Fruit fly (Drosophila melanogaster) whole organism, embryonic: ENCODE measurements around the gene CG3630.

Experiments
- Abd-B ChIP-seq: fragments of 200-800 bp; sonication (Bioruptor generic); optimal IDR thresholded peaks from 2 replicates; lab custom pipeline; 2018; ENCODE audit warnings: missing biosample characterization, mild to moderate bottlenecking, missing genetic modification characterization, moderate library complexity
- Aef1 ChIP-seq: fragments of 200-800 bp; sonication (Bioruptor generic); IDR thresholded peaks from 3 replicates; pipeline ENCODE4 v1.3.6; 2022; ENCODE audit warnings: missing biosample characterization, missing genetic modification characterization
- BEAF-32 ChIP-seq: fragments of 200-800 bp; sonication (Bioruptor generic); optimal IDR thresholded peaks from 3 replicates; lab custom pipeline; 2017; ENCODE audit warnings: missing biosample characterization, missing genetic modification characterization, mild to moderate bottlenecking, moderate library complexity, missing genetic modification reagents
- C15 ChIP-seq: fragments of 200-800 bp; sonication (Bioruptor generic); IDR thresholded peaks from 3 replicates; pipeline ENCODE4 v1.3.6; 2022; ENCODE audit warnings: missing biosample characterization, missing genetic modification characterization
- CG13296 ChIP-seq: fragments of 200-800 bp; sonication (Bioruptor generic); optimal IDR thresholded peaks from 3 replicates; lab custom pipeline; 2018; ENCODE audit warnings: missing biosample characterization, mild to moderate bottlenecking, missing genetic modification characterization
- CG15696 ChIP-seq: fragments of 200-800 bp; sonication (Bioruptor generic); optimal IDR thresholded peaks from 2 replicates; lab custom pipeline; 2019; ENCODE audit warnings: missing biosample characterization, mild to moderate bottlenecking, missing genetic modification characterization, moderate library complexity
- CG2116 ChIP-seq: fragments of 200-800 bp; sonication (Bioruptor generic); optimal IDR thresholded peaks from 3 replicates; lab custom pipeline; 2018; ENCODE audit warnings: missing biosample characterization, mild to moderate bottlenecking, missing genetic modification characterization
- CG2199 ChIP-seq: fragments of 200-800 bp; sonication (Bioruptor generic); IDR thresholded peaks from 3 replicates; pipeline ENCODE4 v1.3.6; 2022; ENCODE audit warnings: missing biosample characterization, missing genetic modification characterization
- CG2678 ChIP-seq: fragments of 200-800 bp; sonication (Bioruptor generic); optimal IDR thresholded peaks from 3 replicates; lab custom pipeline; 2019; ENCODE audit warnings: missing biosample characterization, mild to moderate bottlenecking, missing genetic modification characterization, moderate library complexity
- CG2875 ChIP-seq: fragments of 200-800 bp; sonication (Bioruptor generic); optimal IDR thresholded peaks from 2 replicates; lab custom pipeline; 2017; ENCODE audit warnings: missing biosample characterization, mild to moderate bottlenecking, missing genetic modification characterization, missing genetic modification reagents
- CG33213 ChIP-seq: fragments of 200-800 bp; sonication (Bioruptor generic); optimal IDR thresholded peaks from 3 replicates; lab custom pipeline; 2016; ENCODE audit warnings: missing biosample characterization, missing genetic modification characterization
- CG43689 ChIP-seq: fragments of 200-800 bp; sonication (Bioruptor generic); IDR thresholded peaks from 2 replicates; pipeline ENCODE4 v1.3.6; 2022; ENCODE audit warnings: missing biosample characterization, missing genetic modification characterization
- CG4424 ChIP-seq: fragments of 200-800 bp; sonication (Bioruptor generic); optimal IDR thresholded peaks from 3 replicates; lab custom pipeline; 2016; ENCODE audit warnings: missing biosample characterization, missing genetic modification characterization
- CG6791 ChIP-seq: fragments of 200-800 bp; sonication (Bioruptor generic); IDR thresholded peaks from 3 replicates; pipeline ENCODE4 v1.3.6; 2022; ENCODE audit warnings: missing biosample characterization, missing genetic modification characterization; ENCODE audit not compliant: partially characterized antibody
- CG7963 ChIP-seq: fragments of 200-800 bp; sonication (Bioruptor generic); IDR thresholded peaks from 3 replicates; pipeline ENCODE4 v1.3.6; 2022; ENCODE audit warnings: missing biosample characterization, missing genetic modification characterization; ENCODE audit not compliant: partially characterized antibody
- CG7987 ChIP-seq: fragments of 200-800 bp; sonication (Bioruptor generic); optimal IDR thresholded peaks from 2 replicates; lab custom pipeline; 2018; ENCODE audit warnings: missing biosample characterization, mild to moderate bottlenecking, missing genetic modification characterization, moderate library complexity
- CG9727 ChIP-seq: fragments of 200-800 bp; sonication (Bioruptor generic); optimal IDR thresholded peaks from 3 replicates; lab custom pipeline; 2017; ENCODE audit warnings: missing biosample characterization, mild to moderate bottlenecking, missing genetic modification characterization
- CkIIα-i1 ChIP-seq: fragments of 200-800 bp; sonication (Bioruptor generic); IDR thresholded peaks from 2 replicates; pipeline ENCODE4 v1.3.6; 2022; ENCODE audit warnings: missing biosample characterization, missing genetic modification characterization
- Dad ChIP-seq: fragments of 200-800 bp; sonication (Bioruptor generic); optimal IDR thresholded peaks from 3 replicates; lab custom pipeline; 2016; ENCODE audit warnings: missing biosample characterization, missing genetic modification characterization
- Doc2 ChIP-seq: fragments of 200-800 bp; sonication (Bioruptor generic); IDR thresholded peaks from 2 replicates; pipeline ENCODE4 v1.3.6; 2022; ENCODE audit warnings: missing biosample characterization, missing genetic modification characterization
- Doc3 ChIP-seq: fragments of 200-800 bp; sonication (Bioruptor generic); IDR thresholded peaks from 3 replicates; pipeline ENCODE4 v1.3.6; 2022; ENCODE audit warnings: missing biosample characterization, missing genetic modification characterization; ENCODE audit not compliant: partially characterized antibody
- Dref ChIP-seq: fragments of 200-800 bp; sonication (Bioruptor generic); IDR thresholded peaks from 2 replicates; pipeline ENCODE4 v1.3.6; 2022; ENCODE audit warnings: missing biosample characterization, missing genetic modification characterization
- H15 ChIP-seq: fragments of 200-800 bp; sonication (Bioruptor generic); IDR thresholded peaks from 3 replicates; pipeline ENCODE4 v1.3.6; 2022; ENCODE audit warnings: missing biosample characterization, missing genetic modification characterization
- HmgD ChIP-seq: fragments of 200-800 bp; sonication (Bioruptor generic); optimal IDR thresholded peaks from 3 replicates; lab custom pipeline; 2016; ENCODE audit warnings: missing biosample characterization, missing genetic modification characterization
- Hmr ChIP-seq: fragments of 200-800 bp; sonication (Bioruptor generic); optimal IDR thresholded peaks from 3 replicates; lab custom pipeline; 2017; ENCODE audit warnings: mild to moderate bottlenecking, missing biosample characterization, missing genetic modification reagents, missing genetic modification characterization
- Hsf ChIP-seq: fragments of 200-800 bp; sonication (Bioruptor generic); optimal IDR thresholded peaks from 3 replicates; lab custom pipeline; 2016; ENCODE audit warnings: missing biosample characterization, missing genetic modification characterization
- MBD-R2 ChIP-seq: fragments of 200-800 bp; sonication (Bioruptor generic); IDR thresholded peaks from 2 replicates; pipeline ENCODE4 v1.3.6; 2022; ENCODE audit warnings: missing biosample characterization, missing genetic modification characterization
- MESR4 ChIP-seq: fragments of 200-800 bp; sonication (Bioruptor generic); optimal IDR thresholded peaks from 2 replicates; lab custom pipeline; 2018; ENCODE audit warnings: missing biosample characterization, mild to moderate bottlenecking, missing genetic modification characterization, moderate library complexity
- Opbp ChIP-seq: fragments of 200-800 bp; sonication (Bioruptor generic); IDR thresholded peaks from 3 replicates; pipeline ENCODE4 v1.3.6; 2022; ENCODE audit warnings: missing biosample characterization, missing genetic modification characterization; ENCODE audit not compliant: partially characterized antibody
- Six4 ChIP-seq: fragments of 200-800 bp; sonication (Bioruptor generic); optimal IDR thresholded peaks from 2 replicates; lab custom pipeline; 2016; ENCODE audit warnings: missing biosample characterization, missing genetic modification characterization
- Tbp ChIP-seq: fragments of >200 bp; optimal IDR thresholded peaks from 2 replicates; lab custom pipeline; 2018; ENCODE audit warnings: missing biosample characterization, missing genetic modification characterization
- abd-A ChIP-seq: fragments of 200-800 bp; sonication (Bioruptor generic); optimal IDR thresholded peaks from 3 replicates; lab custom pipeline; 2019; ENCODE audit warnings: missing biosample characterization, mild to moderate bottlenecking, missing genetic modification characterization, moderate library complexity
- ap ChIP-seq: fragments of 200-800 bp; sonication (Bioruptor generic); IDR thresholded peaks from 2 replicates; pipeline ENCODE4 v1.3.6; 2022; ENCODE audit warnings: missing biosample characterization, missing genetic modification characterization
- bbx ChIP-seq: fragments of 200-800 bp; sonication (Bioruptor generic); IDR thresholded peaks from 2 replicates; pipeline ENCODE4 v1.3.6; 2022; ENCODE audit warnings: missing biosample characterization, missing genetic modification characterization; ENCODE audit not compliant: partially characterized antibody
- cato ChIP-seq: fragments of 200-800 bp; sonication (Bioruptor generic); optimal IDR thresholded peaks from 2 replicates; lab custom pipeline; 2016; ENCODE audit warnings: missing biosample characterization, missing genetic modification characterization, borderline replicate concordance
- cwo ChIP-seq: fragments of 200-800 bp; sonication (Bioruptor generic); optimal IDR thresholded peaks from 3 replicates; lab custom pipeline; 2017; ENCODE audit warnings: missing biosample characterization, missing genetic modification characterization, mild to moderate bottlenecking, moderate library complexity, missing genetic modification reagents
- danr ChIP-seq: fragments of 200-800 bp; sonication (Bioruptor generic); IDR thresholded peaks from 2 replicates; pipeline ENCODE4 v1.3.6; 2022; ENCODE audit warnings: missing biosample characterization, missing genetic modification characterization
- ems ChIP-seq: fragments of 200-800 bp; sonication (Bioruptor generic); optimal IDR thresholded peaks from 3 replicates; lab custom pipeline; 2016; ENCODE audit warnings: missing biosample characterization, missing genetic modification characterization
- gt ChIP-seq: fragments of 200-800 bp; sonication (Bioruptor generic); IDR thresholded peaks from 2 replicates; pipeline ENCODE4 v1.3.6; 2022; ENCODE audit warnings: missing biosample characterization, missing genetic modification characterization
- h ChIP-seq: fragments of >200 bp; optimal IDR thresholded peaks from 2 replicates; lab custom pipeline; 2017
- inv ChIP-seq: fragments of 200-800 bp; sonication (Bioruptor generic); IDR thresholded peaks from 2 replicates; pipeline ENCODE4 v1.3.6; 2022; ENCODE audit warnings: missing biosample characterization, missing genetic modification characterization; ENCODE audit not compliant: partially characterized antibody
- nom ChIP-seq: fragments of 200-800 bp; sonication (Bioruptor generic); optimal IDR thresholded peaks from 2 replicates; lab custom pipeline; 2017; ENCODE audit warnings: missing biosample characterization, missing genetic modification characterization, mild to moderate bottlenecking, moderate library complexity, missing genetic modification reagents
- org-1 ChIP-seq: fragments of 200-800 bp; sonication (Bioruptor generic); optimal IDR thresholded peaks from 2 replicates; lab custom pipeline; 2017; ENCODE audit warnings: missing biosample characterization, missing genetic modification characterization
- peb ChIP-seq: fragments of 200-800 bp; sonication (Bioruptor generic); IDR thresholded peaks from 2 replicates; pipeline ENCODE4 v1.3.6; 2022; ENCODE audit warnings: missing biosample characterization, missing genetic modification characterization
- pros ChIP-seq: fragments of 200-800 bp; sonication (Bioruptor generic); optimal IDR thresholded peaks from 3 replicates; lab custom pipeline; 2019; ENCODE audit warnings: missing biosample characterization, mild to moderate bottlenecking, missing genetic modification characterization, moderate library complexity
- salm ChIP-seq: fragments of 200-800 bp; sonication (Bioruptor generic); optimal IDR thresholded peaks from 2 replicates; lab custom pipeline; 2018; ENCODE audit warnings: missing biosample characterization, mild to moderate bottlenecking, missing genetic modification characterization
- sna ChIP-seq: fragments of 200-800 bp; sonication (Bioruptor generic); IDR thresholded peaks from 2 replicates; pipeline ENCODE4 v1.3.6; 2022; ENCODE audit warnings: missing biosample characterization, missing genetic modification characterization; ENCODE audit not compliant: partially characterized antibody
- tll ChIP-seq, 2 experiments: fragments of 200-800 bp in 1 of 2; fragments of >200 bp in 1 of 2; sonication (Bioruptor generic) in 1 of 2; optimal IDR thresholded peaks; 2 replicates each; lab custom pipeline; 2017 to 2019; ENCODE audit warnings: missing biosample characterization in 2 of 2, missing genetic modification characterization in 2 of 2, mild to moderate bottlenecking in 1 of 2, moderate library complexity in 1 of 2
- wek ChIP-seq: fragments of 200-800 bp; sonication (Bioruptor generic); optimal IDR thresholded peaks from 3 replicates; lab custom pipeline; 2018; ENCODE audit warnings: missing biosample characterization, mild to moderate bottlenecking, missing genetic modification characterization, moderate library complexity
- zfh2 ChIP-seq: fragments of 200-800 bp; sonication (Bioruptor generic); optimal IDR thresholded peaks from 2 replicates; lab custom pipeline; 2016; ENCODE audit warnings: missing biosample characterization, missing genetic modification characterization

The CG3630 gene

dm6 chrX:2145114-2145513, 16.9 kb upstream of the CG3630 start, which contains the start of gene Pgd (continued):
- TF ChIP-seq MESR4 (GFP tag; lab: Kevin White, UChicago), result peak; percentile 12
- peak; percentile 23 for TF ChIP-seq Hmr (GFP tag; lab: Kevin White, UChicago)
- peak; percentile 34; the same call in 1 of the 2 replicates for TF ChIP-seq inv (GFP tag; lab: Robert Waterston, UW)
- no peak for TF ChIP-seq CkIIα-i1
- TF ChIP-seq BEAF-32, result peak; percentile 71
- TF ChIP-seq wek (GFP tag; lab: Kevin White, UChicago), result no peak
- TF ChIP-seq H15, result no peak
- TF ChIP-seq CG2116 (GFP tag; lab: Kevin White, UChicago), result peak; percentile 9
- no peak for TF ChIP-seq CG2875 (GFP tag; lab: Kevin White, UChicago)
- TF ChIP-seq Aef1 (GFP tag; lab: Robert Waterston, UW), result no peak
- no peak for TF ChIP-seq zfh2 (GFP tag; lab: Kevin White, UChicago)
- peak; percentile 55 for TF ChIP-seq sna (GFP tag; lab: Robert Waterston, UW)
- TF ChIP-seq Doc2, result no peak
- peak; percentile 25 for TF ChIP-seq CG13296 (GFP tag; lab: Kevin White, UChicago)
- no peak for TF ChIP-seq ems (GFP tag; lab: Kevin White, UChicago)
- TF ChIP-seq CG43689 (GFP tag; lab: Robert Waterston, UW), result no peak
- TF ChIP-seq C15 (GFP tag; lab: Robert Waterston, UW), result no peak
- peak; percentile 58; the same call in 2 of the 3 replicates for TF ChIP-seq Doc3 (GFP tag; lab: Robert Waterston, UW)
- TF ChIP-seq gt, result no peak
- TF ChIP-seq CG9727 (GFP tag; lab: Kevin White, UChicago), result no peak
- TF ChIP-seq Dref, result peak; percentile 68
- no peak for TF ChIP-seq pros (GFP tag; lab: Kevin White, UChicago)
- no peak for TF ChIP-seq Six4 (GFP tag; lab: Kevin White, UChicago)
- TF ChIP-seq Dad (GFP tag; lab: Kevin White, UChicago), result no peak
- no peak for TF ChIP-seq cato
- no peak for TF ChIP-seq cwo
- no peak for TF ChIP-seq Hsf (GFP tag; lab: Kevin White, UChicago)
- TF ChIP-seq CG7987 (GFP tag; lab: Kevin White, UChicago), result no peak
- TF ChIP-seq Tbp, result no peak
- TF ChIP-seq Opbp (GFP tag; lab: Robert Waterston, UW), result peak; percentile 62
- no peak for TF ChIP-seq tll (GFP tag; optimal IDR thresholded peaks at IDR 0.05; lab: Kevin White, UChicago)
- no peak for TF ChIP-seq CG4424 (GFP tag; lab: Kevin White, UChicago)
- TF ChIP-seq peb (GFP tag; lab: Robert Waterston, UW), result no peak
- TF ChIP-seq Abd-B (GFP tag; lab: Kevin White, UChicago), result no peak
- TF ChIP-seq salm (tag; lab: Kevin White, UChicago), result no peak
- no peak for TF ChIP-seq danr
- no peak for TF ChIP-seq org-1 (GFP tag; lab: Kevin White, UChicago)
- TF ChIP-seq bbx (GFP tag; lab: Robert Waterston, UW), result peak; percentile 73
- TF ChIP-seq MBD-R2, result no peak
- peak; percentile 60; the same call in 2 of the 3 replicates for TF ChIP-seq CG6791
- no peak for TF ChIP-seq h
- no peak for TF ChIP-seq CG2199 (GFP tag; lab: Robert Waterston, UW)
- TF ChIP-seq CG15696 (tag; lab: Kevin White, UChicago), result no peak
- no peak for TF ChIP-seq CG33213 (GFP tag; lab: Kevin White, UChicago)
- no peak for TF ChIP-seq abd-A (tag; lab: Kevin White, UChicago)
- no peak for TF ChIP-seq CG2678 (tag; lab: Kevin White, UChicago)
- TF ChIP-seq ap (GFP tag; lab: Robert Waterston, UW), result no peak
- TF ChIP-seq nom, result peak; percentile 58
- TF ChIP-seq HmgD (GFP tag; lab: Kevin White, UChicago), result no peak
- 0 out of 3 replicates have a peak, but pooled peaks have one; percentile 32 for TF ChIP-seq CG7963 (GFP tag; lab: Robert Waterston, UW)
